ENCODE assay signal across 1 fruit fly cellular context in the genomic region with DNA sequence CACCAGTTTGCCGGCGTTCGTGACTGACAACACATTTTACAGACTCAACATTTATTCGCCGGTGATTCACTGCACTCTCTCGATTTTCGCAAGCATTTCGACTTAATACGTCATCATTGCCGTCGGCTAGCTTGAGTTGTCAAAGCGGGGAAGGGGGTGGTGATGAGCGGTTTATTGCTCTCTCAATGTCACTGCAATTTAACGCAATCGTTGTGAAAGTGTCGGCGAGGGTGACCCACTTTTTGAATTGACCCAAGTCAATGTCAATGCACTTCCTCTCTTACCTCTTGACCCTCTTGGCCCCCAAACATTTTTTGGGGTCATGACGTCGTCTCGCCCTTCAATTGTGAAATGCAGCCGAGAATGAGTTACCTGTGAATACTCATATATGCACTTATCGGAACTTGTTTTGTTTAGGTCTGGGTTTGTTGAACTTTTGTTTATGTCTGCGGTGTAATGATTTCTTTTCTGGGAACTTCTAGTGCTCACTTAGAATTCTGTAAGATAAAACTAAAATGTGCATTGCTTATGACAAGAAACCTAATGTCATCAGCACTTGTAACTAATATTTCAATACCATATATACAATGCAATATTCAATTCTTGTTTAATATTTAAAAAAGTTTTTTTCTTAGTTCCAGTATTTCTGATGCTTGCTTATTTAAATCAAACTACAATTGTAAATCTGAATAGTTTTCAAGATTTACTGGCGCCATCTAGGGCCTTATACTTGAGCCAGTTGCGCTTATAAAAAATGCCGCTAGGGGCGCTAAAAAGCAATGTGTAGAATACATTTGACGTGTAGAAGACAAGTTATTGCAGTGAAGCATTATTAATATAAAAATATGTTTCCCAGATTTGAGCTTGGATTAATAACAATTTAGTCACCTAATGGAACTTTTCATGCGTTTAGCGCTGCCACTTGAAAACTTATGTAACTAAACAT.
TF ChIP-seq lines count a peak whose summit lies in the region.

No protein-coding gene starts in this region.

TF ChIP-seq in whole organism, embryonic, 481 proteins besides CTCF, POLR2A, EP300 and RAD21 (continued from another document and continues in another):
- TF ChIP-seq tx (GFP tag; optimal IDR thresholded peaks at IDR 0.05; lab: Kevin White, UChicago): peak; percentile 2
- TF ChIP-seq Dbx (GFP tag; IDR thresholded peaks at IDR 0.05; lab: Robert Waterston, UW): peak; percentile 67; the same call in 1 of the 3 replicates
- no peak for TF ChIP-seq Tbp (GFP tag; optimal IDR thresholded peaks at IDR 0.05; lab: Kevin White, UChicago)
- TF ChIP-seq ham (GFP tag; IDR thresholded peaks at IDR 0.05; lab: Robert Waterston, UW): no peak
- peak; percentile 70 for TF ChIP-seq sob (GFP tag; IDR thresholded peaks at IDR 0.05; lab: Robert Waterston, UW)
- TF ChIP-seq row (GFP tag; IDR thresholded peaks at IDR 0.05; lab: Robert Waterston, UW): peak; percentile 25; the same call in 1 of the 3 replicates
- TF ChIP-seq vnd (GFP tag; IDR thresholded peaks at IDR 0.05; lab: Robert Waterston, UW; ENCODE audit: partially characterized antibody): 0 out of 3 replicates have a peak, but pooled peaks have one; percentile 25
- peak; percentile 55 for TF ChIP-seq PHDP (tag; optimal IDR thresholded peaks at IDR 0.05; lab: Kevin White, UChicago)
- TF ChIP-seq zfh2 (GFP tag; optimal IDR thresholded peaks at IDR 0.05; lab: Kevin White, UChicago): peak; percentile 20
- TF ChIP-seq ATbp (GFP tag; optimal IDR thresholded peaks at IDR 0.05; lab: Kevin White, UChicago): peak; percentile 9
- TF ChIP-seq CG17186 (GFP tag; optimal IDR thresholded peaks at IDR 0.05; lab: Kevin White, UChicago): no peak
- TF ChIP-seq CG3407 (GFP tag; optimal IDR thresholded peaks at IDR 0.05; lab: Kevin White, UChicago): no peak
- TF ChIP-seq E2f1 (GFP tag; IDR thresholded peaks at IDR 0.05; lab: Robert Waterston, UW): 0 out of 2 replicates have a peak, but pooled peaks have one; percentile 28
- TF ChIP-seq Chrac-16 (GFP tag; optimal IDR thresholded peaks at IDR 0.05; lab: Kevin White, UChicago): peak; percentile 61
- TF ChIP-seq run (tag; optimal IDR thresholded peaks at IDR 0.05; lab: Kevin White, UChicago): no peak
- no peak for TF ChIP-seq ash1 (GFP tag; optimal IDR thresholded peaks at IDR 0.05; lab: Kevin White, UChicago)
- TF ChIP-seq cad (GFP tag; optimal IDR thresholded peaks at IDR 0.05; lab: Kevin White, UChicago): no peak
- peak; percentile 41 for TF ChIP-seq NC2β (GFP tag; optimal IDR thresholded peaks at IDR 0.05; lab: Kevin White, UChicago)
- 0 out of 2 replicates have a peak, but pooled peaks have one; percentile 12 for TF ChIP-seq ssp (GFP tag; IDR thresholded peaks at IDR 0.05; lab: Robert Waterston, UW)
- TF ChIP-seq Mes4 (GFP tag; optimal IDR thresholded peaks at IDR 0.05; lab: Kevin White, UChicago): peak; percentile 11
- TF ChIP-seq CG3163 (GFP tag; optimal IDR thresholded peaks at IDR 0.05; lab: Kevin White, UChicago): peak; percentile 25
- peak; percentile 41 for TF ChIP-seq unpg (GFP tag; optimal IDR thresholded peaks at IDR 0.05; lab: Kevin White, UChicago)
- peak; percentile 3 for TF ChIP-seq gsb-n (tag; optimal IDR thresholded peaks at IDR 0.05; lab: Kevin White, UChicago)
- no peak for TF ChIP-seq sima (GFP tag; optimal IDR thresholded peaks at IDR 0.05; lab: Kevin White, UChicago)
- 0 out of 2 replicates have a peak, but pooled peaks have one; percentile 14 for TF ChIP-seq HLH3B (GFP tag; IDR thresholded peaks at IDR 0.05; lab: Robert Waterston, UW)
- TF ChIP-seq Camta (GFP tag; optimal IDR thresholded peaks at IDR 0.05; lab: Kevin White, UChicago): peak; percentile 57
- no peak for TF ChIP-seq CG2202 (tag; optimal IDR thresholded peaks at IDR 0.05; lab: Kevin White, UChicago)
- no peak for TF ChIP-seq CG1647 (GFP tag; optimal IDR thresholded peaks at IDR 0.05; lab: Kevin White, UChicago)
- TF ChIP-seq esg (GFP tag; conservative IDR thresholded peaks at IDR 0.05; lab: Robert Waterston, UW): no peak
- no peak for TF ChIP-seq CG17612 (GFP tag; IDR thresholded peaks at IDR 0.05; lab: Robert Waterston, UW)
- TF ChIP-seq prd (optimal IDR thresholded peaks at IDR 0.05; lab: Kevin White, UChicago): no peak
- peak; percentile 59; the same call in 2 of the 3 replicates for TF ChIP-seq prd (GFP tag; IDR thresholded peaks at IDR 0.05; lab: Robert Waterston, UW)
- no peak for TF ChIP-seq pho (GFP tag; optimal IDR thresholded peaks at IDR 0.05; lab: Kevin White, UChicago)
- 0 out of 3 replicates have a peak, but pooled peaks have one; percentile 29 for TF ChIP-seq gce (GFP tag; IDR thresholded peaks at IDR 0.05; lab: Robert Waterston, UW)
- TF ChIP-seq Sox102F (GFP tag; optimal IDR thresholded peaks at IDR 0.05; lab: Kevin White, UChicago): peak; percentile 64
- TF ChIP-seq CG11696 (GFP tag; IDR thresholded peaks at IDR 0.05; lab: Robert Waterston, UW): no peak
- TF ChIP-seq emc (GFP tag; optimal IDR thresholded peaks at IDR 0.05; lab: Kevin White, UChicago): no peak
- TF ChIP-seq az2 (GFP tag; optimal IDR thresholded peaks at IDR 0.05; lab: Kevin White, UChicago): peak; percentile 51
- peak; percentile 64 for TF ChIP-seq HmgZ (tag; optimal IDR thresholded peaks at IDR 0.05; lab: Kevin White, UChicago)
- no peak for TF ChIP-seq CG30431 (GFP tag; optimal IDR thresholded peaks at IDR 0.05; lab: Kevin White, UChicago)
- no peak for TF ChIP-seq salm (tag; optimal IDR thresholded peaks at IDR 0.05; lab: Kevin White, UChicago)
- peak; percentile 28 for TF ChIP-seq sd (tag; optimal IDR thresholded peaks at IDR 0.05; lab: Kevin White, UChicago)
- TF ChIP-seq cato (GFP tag; optimal IDR thresholded peaks at IDR 0.05; lab: Kevin White, UChicago; ENCODE audit: borderline replicate concordance): no peak
- TF ChIP-seq aop (GFP tag; IDR thresholded peaks at IDR 0.05; lab: Robert Waterston, UW): no peak
- no peak for TF ChIP-seq CG7928 (GFP tag; optimal IDR thresholded peaks at IDR 0.05; lab: Kevin White, UChicago)
- TF ChIP-seq CG1602 (GFP tag; optimal IDR thresholded peaks at IDR 0.05; lab: Kevin White, UChicago): peak; percentile 26
- peak; percentile 39 for TF ChIP-seq dmrt99B (tag; optimal IDR thresholded peaks at IDR 0.05; lab: Kevin White, UChicago)
- no peak for TF ChIP-seq gro (GFP tag; optimal IDR thresholded peaks at IDR 0.05; lab: Kevin White, UChicago)
- TF ChIP-seq Sry-δ (GFP tag; optimal IDR thresholded peaks at IDR 0.05; lab: Kevin White, UChicago): peak; percentile 7
- peak; percentile 16 for TF ChIP-seq twi (tag; optimal IDR thresholded peaks at IDR 0.05; lab: Kevin White, UChicago)
- TF ChIP-seq tin (GFP tag; optimal IDR thresholded peaks at IDR 0.05; lab: Kevin White, UChicago): peak; percentile 42
- TF ChIP-seq CG9609 (GFP tag; optimal IDR thresholded peaks at IDR 0.05; lab: Kevin White, UChicago): peak; percentile 42
- 0 out of 2 replicates have a peak, but pooled peaks have one; percentile 2 for TF ChIP-seq Drgx (GFP tag; IDR thresholded peaks at IDR 0.05; lab: Robert Waterston, UW)
- no peak for TF ChIP-seq gfzf (GFP tag; optimal IDR thresholded peaks at IDR 0.05; lab: Kevin White, UChicago)
- peak; percentile 27 for TF ChIP-seq CG17359 (tag; optimal IDR thresholded peaks at IDR 0.05; lab: Kevin White, UChicago)
- no peak for TF ChIP-seq hth (optimal IDR thresholded peaks at IDR 0.05; lab: Kevin White, UChicago)
- TF ChIP-seq CG16815 (GFP tag; optimal IDR thresholded peaks at IDR 0.05; lab: Kevin White, UChicago): no peak
- peak; percentile 64 for TF ChIP-seq CG9932 (GFP tag; IDR thresholded peaks at IDR 0.05; lab: Robert Waterston, UW)
- no peak for TF ChIP-seq ac (GFP tag; optimal IDR thresholded peaks at IDR 0.05; lab: Kevin White, UChicago)
- TF ChIP-seq bbx (GFP tag; IDR thresholded peaks at IDR 0.05; lab: Robert Waterston, UW; ENCODE audit: partially characterized antibody): no peak
- peak; percentile 97 for TF ChIP-seq Ets65A (GFP tag; lab: Kevin White, UChicago)
- no peak for TF ChIP-seq Scr (GFP tag; IDR thresholded peaks at IDR 0.05; lab: Robert Waterston, UW; ENCODE audit: partially characterized antibody)
- TF ChIP-seq CG2678 (tag; optimal IDR thresholded peaks at IDR 0.05; lab: Kevin White, UChicago): peak; percentile 23
- TF ChIP-seq p53 (GFP tag; optimal IDR thresholded peaks at IDR 0.05; lab: Kevin White, UChicago): no peak
- TF ChIP-seq CG14667 (GFP tag; IDR thresholded peaks at IDR 0.05; lab: Robert Waterston, UW): peak; percentile 9; the same call in 1 of the 2 replicates
- TF ChIP-seq Rfx (GFP tag; IDR thresholded peaks at IDR 0.05; lab: Robert Waterston, UW): peak; percentile 81
- TF ChIP-seq Hr3 (GFP tag; optimal IDR thresholded peaks at IDR 0.05; lab: Kevin White, UChicago): peak; percentile 39
- peak; percentile 54 for TF ChIP-seq CG13624 (GFP tag; optimal IDR thresholded peaks at IDR 0.05; lab: Kevin White, UChicago)
- no peak for TF ChIP-seq CG6175 (GFP tag; IDR thresholded peaks at IDR 0.05; lab: Robert Waterston, UW)
- TF ChIP-seq B-H1 (GFP tag; IDR thresholded peaks at IDR 0.05; lab: Robert Waterston, UW): peak; percentile 12; the same call in 1 of the 3 replicates
- peak; percentile 58 for TF ChIP-seq NfI (GFP tag; optimal IDR thresholded peaks at IDR 0.05; lab: Kevin White, UChicago)
- TF ChIP-seq CG3995 (GFP tag; optimal IDR thresholded peaks at IDR 0.05; lab: Kevin White, UChicago): no peak
- TF ChIP-seq Bdp1 (GFP tag; optimal IDR thresholded peaks at IDR 0.05; lab: Kevin White, UChicago): no peak
- TF ChIP-seq cas (GFP tag; IDR thresholded peaks at IDR 0.05; lab: Robert Waterston, UW): no peak
- TF ChIP-seq CG10267 (tag; optimal IDR thresholded peaks at IDR 0.05; lab: Kevin White, UChicago): peak; percentile 42
- TF ChIP-seq CG43689 (GFP tag; IDR thresholded peaks at IDR 0.05; lab: Robert Waterston, UW): no peak
- TF ChIP-seq HmgD (GFP tag; optimal IDR thresholded peaks at IDR 0.05; lab: Kevin White, UChicago): peak; percentile 8
- TF ChIP-seq CG3281 (GFP tag; optimal IDR thresholded peaks at IDR 0.05; lab: Kevin White, UChicago): no peak
- TF ChIP-seq CG8290 (GFP tag; optimal IDR thresholded peaks at IDR 0.05; lab: Kevin White, UChicago): peak; percentile 27
- peak in 1 of 2 experiments; percentile 54 for TF ChIP-seq CG8290 (tag; optimal IDR thresholded peaks at IDR 0.05; lab: Kevin White, UChicago)
- TF ChIP-seq ci (GFP tag; IDR thresholded peaks at IDR 0.05; lab: Robert Waterston, UW): peak; percentile 68; the same call in 1 of the 3 replicates
- peak; percentile 24 for TF ChIP-seq zen (tag; optimal IDR thresholded peaks at IDR 0.05; lab: Kevin White, UChicago)
- TF ChIP-seq Bteb2 (GFP tag; optimal IDR thresholded peaks at IDR 0.05; lab: Kevin White, UChicago): no peak
- peak; percentile 68 for TF ChIP-seq vvl (GFP tag; IDR thresholded peaks at IDR 0.05; lab: Robert Waterston, UW)
- TF ChIP-seq sisA (GFP tag; IDR thresholded peaks at IDR 0.05; lab: Robert Waterston, UW): peak; percentile 14; the same call in 1 of the 2 replicates
- peak; percentile 49; the same call in 1 of the 2 replicates for TF ChIP-seq CG10959 (GFP tag; IDR thresholded peaks at IDR 0.05; lab: Robert Waterston, UW)
- no peak for TF ChIP-seq unc-4 (GFP tag; IDR thresholded peaks at IDR 0.05; lab: Robert Waterston, UW; ENCODE audit: partially characterized antibody)
- peak; percentile 30; the same call in 1 of the 2 replicates for TF ChIP-seq CG14014 (GFP tag; IDR thresholded peaks at IDR 0.05; lab: Robert Waterston, UW)
- peak in 1 of 3 experiments; percentile 92 for TF ChIP-seq Stat92E (GFP tag; optimal IDR thresholded peaks at IDR 0.05; lab: Kevin White, UChicago)
- 0 out of 2 replicates have a peak, but pooled peaks have one; percentile 15 for TF ChIP-seq CG31441 (GFP tag; IDR thresholded peaks at IDR 0.05; lab: Robert Waterston, UW)
- peak; percentile 25; the same call in 1 of the 2 replicates for TF ChIP-seq Rx (GFP tag; IDR thresholded peaks at IDR 0.05; lab: Robert Waterston, UW)
- TF ChIP-seq lola (GFP tag; optimal IDR thresholded peaks at IDR 0.05; lab: Kevin White, UChicago): peak in 1 of 3 experiments; percentile 17
- TF ChIP-seq Hmr (GFP tag; optimal IDR thresholded peaks at IDR 0.05; lab: Kevin White, UChicago): peak; percentile 37
- TF ChIP-seq CG2199 (GFP tag; IDR thresholded peaks at IDR 0.05; lab: Robert Waterston, UW): peak; percentile 84; the same call in 2 of the 3 replicates
- peak; percentile 15 for TF ChIP-seq Dp (GFP tag; optimal IDR thresholded peaks at IDR 0.05; lab: Kevin White, UChicago)
- peak; percentile 60 for TF ChIP-seq gem (tag; optimal IDR thresholded peaks at IDR 0.05; lab: Kevin White, UChicago)
- peak; percentile 29 for TF ChIP-seq CG12942 (GFP tag; optimal IDR thresholded peaks at IDR 0.05; lab: Kevin White, UChicago)
- peak; percentile 42; the same call in 2 of the 3 replicates for TF ChIP-seq dysf (GFP tag; IDR thresholded peaks at IDR 0.05; lab: Robert Waterston, UW)
- peak; percentile 21 for TF ChIP-seq ab (GFP tag; optimal IDR thresholded peaks at IDR 0.05; lab: Kevin White, UChicago)
- TF ChIP-seq Bgb (GFP tag; IDR thresholded peaks at IDR 0.05; lab: Robert Waterston, UW; ENCODE audit: partially characterized antibody): peak; percentile 80
- peak; percentile 50 for TF ChIP-seq CG18262 (tag; optimal IDR thresholded peaks at IDR 0.05; lab: Kevin White, UChicago)
- 0 out of 3 replicates have a peak, but pooled peaks have one; percentile 37 for TF ChIP-seq CG7357 (GFP tag; IDR thresholded peaks at IDR 0.05; lab: Robert Waterston, UW)
- TF ChIP-seq fd96Cb (tag; optimal IDR thresholded peaks at IDR 0.05; lab: Kevin White, UChicago): no peak
- peak; percentile 9 for TF ChIP-seq CG4617 (GFP tag; optimal IDR thresholded peaks at IDR 0.05; lab: Kevin White, UChicago; ENCODE audit: borderline replicate concordance)
- peak; percentile 67; the same call in 2 of the 3 replicates for TF ChIP-seq Opbp (GFP tag; IDR thresholded peaks at IDR 0.05; lab: Robert Waterston, UW; ENCODE audit: partially characterized antibody)
- TF ChIP-seq fd3F (GFP tag; optimal IDR thresholded peaks at IDR 0.05; lab: Kevin White, UChicago): peak; percentile 13
- TF ChIP-seq nerfin-1 (tag; optimal IDR thresholded peaks at IDR 0.05; lab: Kevin White, UChicago): no peak
- TF ChIP-seq Dip3 (GFP tag; optimal IDR thresholded peaks at IDR 0.05; lab: Kevin White, UChicago): peak; percentile 39
- no peak for TF ChIP-seq CG17568 (GFP tag; optimal IDR thresholded peaks at IDR 0.05; lab: Kevin White, UChicago)
- TF ChIP-seq CG7963 (GFP tag; IDR thresholded peaks at IDR 0.05; lab: Robert Waterston, UW; ENCODE audit: partially characterized antibody): peak; percentile 50; the same call in 1 of the 3 replicates
- TF ChIP-seq ems (GFP tag; optimal IDR thresholded peaks at IDR 0.05; lab: Kevin White, UChicago): peak; percentile 36
- TF ChIP-seq scrt (GFP tag; optimal IDR thresholded peaks at IDR 0.05; lab: Kevin White, UChicago): peak; percentile 13
- TF ChIP-seq CG12219 (GFP tag; optimal IDR thresholded peaks at IDR 0.05; lab: Kevin White, UChicago): no peak
- peak; percentile 13 for TF ChIP-seq Nf-YC (tag; optimal IDR thresholded peaks at IDR 0.05; lab: Kevin White, UChicago)
- peak; percentile 38 for TF ChIP-seq CG4730 (GFP tag; IDR thresholded peaks at IDR 0.05; lab: Robert Waterston, UW)
